Worm (Caenorhabditis elegans) whole organism, L4/young adult: Measurements from ENCODE around the gene cyp-32A1.

ENCODE experiments used
- W03F9.2 ChIP-seq: fragments of 150-350 bp; optimal IDR thresholded peaks from 2 replicates; lab custom pipeline; 2014; ENCODE audit warnings: missing biosample characterization, missing genetic modification characterization
- dao-5 ChIP-seq: sonication (generic microtip); optimal IDR thresholded peaks from 2 replicates; lab custom pipeline; 2016; ENCODE audit warnings: missing genotype, missing genetic modification characterization, moderate library complexity, missing compliant biosample characterization
- him-1 ChIP-seq: sonication (generic microtip); optimal IDR thresholded peaks from 2 replicates; lab custom pipeline; 2016; ENCODE audit warnings: missing genotype, missing genetic modification reagents, missing genetic modification characterization, missing compliant biosample characterization

cyp-32A1 gene

DNA sequence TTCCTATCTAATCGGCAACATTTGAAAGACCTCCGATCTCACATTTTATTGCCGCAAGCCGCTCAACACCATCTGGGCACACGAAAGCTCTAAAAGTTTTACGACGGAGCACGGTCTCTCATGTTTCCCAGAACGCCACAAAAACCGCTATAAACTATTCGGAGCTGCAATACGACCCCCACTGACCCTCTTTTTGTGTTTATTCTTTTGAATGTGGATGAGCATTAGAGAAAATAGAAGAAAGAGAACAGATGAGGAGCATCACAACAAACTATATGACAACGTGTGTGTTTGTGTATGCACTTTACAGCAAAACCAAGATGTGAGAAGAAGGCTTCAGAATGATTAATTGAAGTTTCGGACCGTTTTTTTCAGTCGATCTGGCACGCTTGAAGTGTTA lies 42.5 kb downstream of the cyp-32A1 start:
- TF ChIP-seq dao-5 (tag; lab: Kevin White, UChicago) (no peak), W03F9.2 (tag; lab: Kevin White, UChicago) (no peak), him-1 (tag; lab: Kevin White, UChicago) (no peak)

ce11 chrV:7825836-7826235 lies 44.2 kb downstream of the cyp-32A1 start:
- TF ChIP-seq him-1 (tag; lab: Kevin White, UChicago) = no peak
- no peak for TF ChIP-seq W03F9.2 (tag; lab: Kevin White, UChicago)
- TF ChIP-seq dao-5 (tag; lab: Kevin White, UChicago) = no peak

ce11 chrV:7826362-7826761 lies 44.8 kb downstream of the cyp-32A1 start:
- TF ChIP-seq him-1 (tag; lab: Kevin White, UChicago) = no peak
- no peak for TF ChIP-seq W03F9.2 (tag; lab: Kevin White, UChicago)
- no peak for TF ChIP-seq dao-5 (tag; lab: Kevin White, UChicago)

- no peak for TF ChIP-seq dao-5 (tag; lab: Kevin White, UChicago)
- TF ChIP-seq W03F9.2 (tag; lab: Kevin White, UChicago) = no peak
Observed at ce11 chrV:7826917-7827316, 45.3 kb downstream of the cyp-32A1 start, which contains the start of gene mig-6. Gene mig-6, plus strand, starts transcription at chrV:7827217.

DNA sequence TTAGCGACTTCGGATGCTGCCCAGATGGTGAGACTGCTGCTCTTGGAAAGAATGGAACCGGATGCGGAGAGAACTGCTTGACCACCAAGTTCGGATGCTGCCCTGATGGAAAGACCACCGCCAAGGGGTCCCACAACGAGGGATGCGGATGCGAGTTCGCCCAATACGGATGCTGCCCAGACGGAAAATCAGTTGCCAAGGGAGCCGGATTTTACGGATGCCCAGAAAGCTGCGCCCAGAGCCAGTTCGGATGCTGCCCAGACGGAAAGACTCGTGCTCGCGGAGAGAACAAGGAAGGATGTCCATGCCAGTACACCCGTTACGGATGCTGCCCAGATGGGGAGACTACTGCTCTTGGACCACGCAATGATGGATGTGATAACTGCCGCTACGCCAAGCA lies 49.3 kb downstream of the cyp-32A1 start:
- TF ChIP-seq W03F9.2 (tag; lab: Kevin White, UChicago) = no peak
- no peak for TF ChIP-seq dao-5 (tag; lab: Kevin White, UChicago)
- TF ChIP-seq him-1 (tag; lab: Kevin White, UChicago) = no peak
